Worm (Caenorhabditis elegans) whole organism, L4/young adult: ENCODE measurements around the gene C04A2.15.

ENCODE experiments used
- W03F9.2 ChIP-seq: fragments of 150-350 bp; optimal IDR thresholded peaks from 2 replicates; lab custom pipeline; 2014; ENCODE audit warnings: missing biosample characterization, missing genetic modification characterization
- dao-5 ChIP-seq: sonication (generic microtip); optimal IDR thresholded peaks from 2 replicates; lab custom pipeline; 2016; ENCODE audit warnings: missing genotype, missing genetic modification characterization, moderate library complexity, missing compliant biosample characterization
- him-1 ChIP-seq: sonication (generic microtip); optimal IDR thresholded peaks from 2 replicates; lab custom pipeline; 2016; ENCODE audit warnings: missing genotype, missing genetic modification reagents, missing genetic modification characterization, missing compliant biosample characterization

The C04A2.15 gene

DNA sequence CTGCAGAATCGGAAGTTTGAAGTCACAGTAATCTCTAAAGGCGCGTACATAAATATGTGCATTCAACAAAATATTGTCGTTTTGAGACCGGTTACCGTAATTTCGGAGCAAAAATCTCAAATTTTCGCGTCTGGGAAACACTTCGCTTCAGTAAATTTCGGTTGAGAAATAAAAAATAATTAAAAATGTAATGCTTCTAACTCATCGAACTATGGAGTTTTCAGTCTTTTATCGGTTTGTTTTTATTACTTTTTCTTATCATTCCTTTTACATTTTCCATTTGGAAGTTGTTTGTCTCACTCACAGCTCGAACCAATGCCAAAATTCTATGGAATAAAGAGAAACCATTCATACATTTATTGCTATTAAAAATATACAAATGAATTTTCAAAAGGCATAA lies 36.2 kb downstream of the C04A2.15 start:
- TF ChIP-seq dao-5 (tag; lab: Kevin White, UChicago) (no peak), him-1 (tag; lab: Kevin White, UChicago) (peak; percentile 11), W03F9.2 (tag; lab: Kevin White, UChicago) (peak; percentile 37)

DNA sequence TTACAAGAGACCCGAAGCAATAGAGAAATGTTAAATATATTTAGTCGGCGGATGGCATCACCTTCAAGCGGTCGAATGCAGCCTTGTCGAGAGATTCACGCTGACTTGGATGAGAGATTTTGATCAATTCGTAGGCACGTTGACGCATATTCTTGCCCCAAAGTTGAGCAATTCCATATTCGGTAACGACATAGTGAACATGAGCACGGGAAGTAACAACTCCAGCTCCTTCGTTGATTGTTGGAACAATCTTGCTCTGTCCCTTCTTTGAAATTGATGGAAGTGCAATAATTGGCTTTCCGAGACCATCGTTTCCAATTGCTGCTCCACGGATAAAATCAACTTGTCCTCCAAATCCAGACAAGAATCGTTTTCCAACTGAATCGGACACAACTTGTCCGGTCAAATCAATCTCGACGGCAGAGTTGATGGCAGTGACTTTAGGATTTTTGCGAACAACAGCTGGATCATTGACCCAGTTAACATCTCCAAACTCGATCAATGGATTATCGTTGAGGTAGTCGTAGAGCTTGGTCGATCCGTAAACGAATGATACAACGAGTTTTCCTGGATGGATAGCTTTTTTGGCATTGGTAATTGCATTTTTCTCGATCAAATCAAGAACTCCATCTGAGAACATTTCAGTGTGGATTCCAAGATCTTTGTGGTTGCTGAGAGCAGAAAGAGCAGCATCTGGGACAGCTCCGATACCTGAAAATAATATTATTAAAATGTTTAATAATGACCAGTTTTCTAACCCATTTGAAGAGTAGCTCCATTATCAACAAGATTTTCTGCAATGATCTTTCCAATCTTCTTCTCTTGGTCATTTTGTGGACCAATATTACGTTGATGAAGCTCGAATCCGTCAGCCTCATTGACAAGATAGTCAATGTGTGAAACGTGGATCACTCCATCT lies 36.9 kb downstream of the C04A2.15 start:
- TF ChIP-seq dao-5 (tag; lab: Kevin White, UChicago), result no peak
- no peak for TF ChIP-seq him-1 (tag; lab: Kevin White, UChicago)
- TF ChIP-seq W03F9.2 (tag; lab: Kevin White, UChicago), result no peak

DNA sequence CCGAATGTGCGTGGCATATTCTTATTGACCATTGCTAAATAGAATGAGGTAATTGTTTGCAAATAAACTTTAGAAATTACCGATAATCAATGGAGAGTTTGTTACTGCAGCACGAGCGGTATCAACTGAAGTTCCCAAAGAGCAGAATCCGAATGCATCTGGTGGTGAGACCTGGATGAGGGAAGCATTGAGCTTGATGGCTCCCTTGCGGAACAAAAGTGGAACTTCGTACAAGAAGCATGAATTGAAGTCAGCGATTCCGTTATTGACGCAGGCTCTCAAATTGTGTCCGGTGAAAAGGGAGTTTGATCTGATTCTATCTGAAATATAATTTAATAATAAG lies 37.5 kb downstream of the C04A2.15 start:
- TF ChIP-seq W03F9.2 (tag; lab: Kevin White, UChicago), result no peak
- no peak for TF ChIP-seq dao-5 (tag; lab: Kevin White, UChicago)
- no peak for TF ChIP-seq him-1 (tag; lab: Kevin White, UChicago)

DNA sequence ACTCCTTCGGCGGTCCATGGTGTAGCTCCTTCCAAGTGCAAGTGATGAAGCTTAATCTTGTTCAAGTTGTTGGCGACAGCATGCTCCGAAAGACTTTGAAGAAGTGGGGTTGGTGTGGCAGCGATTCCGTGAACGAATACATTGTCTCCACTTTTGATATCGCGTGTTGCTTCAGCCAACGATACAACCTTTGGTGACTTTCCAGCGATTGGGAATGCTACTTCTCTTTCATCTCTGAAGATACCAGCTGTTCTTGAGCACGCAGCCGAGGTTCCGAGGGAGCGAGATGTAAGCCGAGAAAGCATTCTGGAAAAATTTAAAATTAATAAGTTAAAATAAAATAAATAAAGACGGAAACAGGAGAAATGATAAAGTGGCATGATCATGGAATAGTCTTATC lies 38.1 kb downstream of the C04A2.15 start, which contains the start of gene acer-1:
Gene acer-1 (minus strand): TSS at position 306 of the 400 bp plus-strand sequence.
- no peak for TF ChIP-seq W03F9.2 (tag; lab: Kevin White, UChicago)

DNA sequence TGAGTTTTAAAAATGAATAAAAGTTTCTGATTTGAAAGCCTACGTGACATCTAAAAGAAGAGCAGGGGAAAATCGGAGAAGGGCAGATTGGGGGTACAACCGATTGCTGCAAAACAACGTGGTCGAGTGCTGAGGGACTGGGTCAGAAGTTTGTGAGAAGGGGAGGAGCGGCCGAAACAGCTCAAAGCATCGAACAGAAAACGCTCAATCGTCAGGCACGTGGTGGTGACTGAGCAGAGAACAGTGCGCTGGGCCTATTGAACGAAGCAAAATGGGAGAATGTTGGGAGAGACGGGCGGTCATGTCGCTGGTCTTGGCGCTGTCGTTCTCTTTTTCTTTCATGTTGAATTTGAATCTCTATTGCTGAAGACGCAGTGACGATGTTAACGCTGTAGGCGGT lies 39.1 kb downstream of the C04A2.15 start:
- TF ChIP-seq W03F9.2 (tag; lab: Kevin White, UChicago) (no peak), dao-5 (tag; lab: Kevin White, UChicago) (no peak), him-1 (tag; lab: Kevin White, UChicago) (no peak)

DNA sequence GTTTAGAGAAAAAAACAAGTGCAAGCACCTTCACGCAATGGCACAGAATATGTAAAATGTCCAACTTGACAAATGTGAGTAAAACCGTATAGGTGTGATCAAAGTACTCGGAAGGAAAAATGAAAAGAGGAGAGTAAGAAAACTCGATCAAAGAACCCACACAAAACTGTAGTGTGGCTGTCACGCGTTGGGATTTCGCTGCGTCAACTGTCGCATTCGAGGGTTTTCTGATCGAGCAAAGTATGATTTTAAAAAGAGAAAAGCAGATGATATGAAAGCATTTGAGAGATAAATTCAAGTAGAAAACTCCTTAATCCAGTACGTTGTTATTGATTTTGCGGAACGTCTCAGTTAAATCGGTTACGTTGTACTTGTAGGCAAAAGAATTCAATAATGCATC lies 39.8 kb downstream of the C04A2.15 start:
- TF ChIP-seq W03F9.2 (tag; lab: Kevin White, UChicago) (no peak), him-1 (tag; lab: Kevin White, UChicago) (no peak), dao-5 (tag; lab: Kevin White, UChicago) (no peak)

DNA sequence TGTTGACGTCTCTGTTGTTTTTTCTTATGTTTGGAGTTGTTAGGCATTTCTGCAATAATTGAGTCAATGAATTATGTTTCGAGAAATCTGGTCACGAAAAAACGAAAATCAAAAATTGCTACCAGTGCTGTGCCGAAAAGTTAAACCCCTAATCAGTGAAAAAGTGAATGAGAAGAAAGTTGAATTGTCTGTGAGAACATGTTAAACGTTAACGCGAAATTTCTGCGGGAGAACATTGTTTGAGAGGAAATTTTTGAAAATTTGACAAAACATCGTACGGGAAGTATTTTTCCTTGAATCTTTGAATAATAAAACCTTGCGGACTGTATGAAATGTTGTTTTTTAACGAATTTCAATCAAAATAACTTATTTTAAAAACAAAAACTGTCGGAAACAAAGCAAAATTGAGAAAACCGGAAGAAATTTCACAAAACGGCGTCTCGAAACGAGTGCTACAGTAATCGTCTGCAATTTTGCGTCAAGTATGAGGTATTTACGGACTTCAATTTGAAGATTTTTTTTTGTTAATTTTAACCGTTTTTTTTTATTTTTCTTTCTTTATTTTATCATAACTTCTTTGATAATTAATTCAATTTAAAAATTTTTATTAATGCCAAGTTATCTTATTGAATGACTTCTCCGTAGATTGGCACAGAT lies 41.7 kb downstream of the C04A2.15 start, which contains the start of gene adal-1:
Gene adal-1 (minus strand): TSS at position 51 of the 657 bp plus-strand sequence.
- TF ChIP-seq dao-5 (tag; lab: Kevin White, UChicago) (no peak), W03F9.2 (tag; lab: Kevin White, UChicago) (no peak), him-1 (tag; lab: Kevin White, UChicago) (no peak)

DNA sequence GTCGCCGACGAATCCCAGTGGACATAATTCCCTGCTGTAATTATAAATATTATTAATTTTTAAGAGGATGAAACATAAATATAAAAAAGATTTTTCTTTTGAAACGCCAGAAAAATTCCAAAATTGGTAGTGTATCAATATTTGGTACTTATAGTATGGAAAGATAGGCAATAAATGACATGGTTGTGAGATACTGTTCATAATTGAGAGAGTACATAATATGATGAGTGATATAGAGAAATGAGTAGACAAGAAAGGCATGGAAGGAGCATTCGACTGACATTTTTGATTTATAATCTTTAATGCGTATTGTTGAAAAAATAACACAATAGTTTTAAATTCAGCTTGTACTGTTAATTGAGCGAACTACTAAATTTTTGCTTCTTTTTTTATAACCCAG lies 45.5 kb downstream of the C04A2.15 start, which contains the start of gene C44B7.11:
Gene C44B7.11 (minus strand): TSS at position 34 of the 400 bp plus-strand sequence.
- TF ChIP-seq dao-5 (tag; lab: Kevin White, UChicago) (no peak), W03F9.2 (tag; lab: Kevin White, UChicago) (no peak), him-1 (tag; lab: Kevin White, UChicago) (no peak)

DNA sequence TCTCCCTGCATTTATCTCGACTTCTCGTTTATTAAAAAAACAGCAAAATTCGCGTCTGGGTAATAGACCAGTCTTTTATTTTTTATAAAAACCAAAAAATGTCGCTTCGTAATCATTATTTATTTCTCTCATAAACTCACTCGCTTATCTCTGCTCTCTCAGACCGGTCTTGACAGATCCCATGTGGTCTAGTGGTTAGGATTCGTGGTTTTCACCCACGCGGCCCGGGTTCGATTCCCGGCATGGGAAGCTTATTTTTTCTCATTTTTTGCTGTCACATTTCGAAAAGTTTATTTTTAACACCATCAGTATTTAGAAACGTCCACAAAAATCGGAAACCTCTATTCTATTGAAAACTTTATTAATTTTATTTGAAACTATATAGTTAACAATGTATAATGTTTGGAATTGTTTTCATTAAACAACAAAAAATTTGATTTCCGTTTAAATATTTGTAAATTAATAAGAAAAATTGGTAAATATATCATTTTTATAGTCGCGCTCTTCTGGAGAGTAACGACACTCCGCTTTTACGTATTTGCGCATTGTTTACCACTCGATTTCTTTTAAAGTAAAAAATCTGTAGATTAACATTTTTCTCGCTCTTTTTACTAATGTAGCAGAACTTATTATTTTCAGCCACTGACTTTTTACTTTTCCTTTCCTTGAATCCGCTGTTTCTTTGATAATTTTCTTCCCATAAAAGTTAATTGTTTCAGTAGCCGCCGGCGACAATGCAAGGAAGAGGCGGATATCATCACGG lies 46.2 kb downstream of the C04A2.15 start, which contains the start of gene hrpl-1:
Gene hrpl-1 (plus strand): TSS at position 713 of the 763 bp plus-strand sequence.
- TF ChIP-seq W03F9.2 (tag; lab: Kevin White, UChicago) (no peak), dao-5 (tag; lab: Kevin White, UChicago) (no peak), him-1 (tag; lab: Kevin White, UChicago) (no peak)

DNA sequence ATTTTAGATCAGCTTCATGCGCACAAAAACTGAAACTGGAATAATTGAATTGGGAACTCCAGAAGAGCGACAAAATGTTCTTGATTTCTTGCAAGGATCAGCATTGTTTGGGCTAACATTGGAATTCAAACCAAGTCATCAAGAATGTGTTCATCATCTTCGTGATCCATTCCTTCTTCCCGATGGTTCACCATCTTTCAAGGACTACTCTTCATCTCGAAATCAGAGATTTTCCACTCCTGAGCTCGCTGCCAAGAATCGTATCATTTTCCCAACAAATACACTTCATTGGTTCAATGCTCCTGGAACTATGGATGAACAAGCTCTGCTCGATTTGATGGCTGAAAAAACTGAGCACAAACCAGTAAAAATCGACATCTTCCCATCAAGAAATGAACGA lies 48.7 kb downstream of the C04A2.15 start:
- TF ChIP-seq him-1 (tag; lab: Kevin White, UChicago), result no peak
- TF ChIP-seq dao-5 (tag; lab: Kevin White, UChicago), result no peak
- TF ChIP-seq W03F9.2 (tag; lab: Kevin White, UChicago), result no peak

DNA sequence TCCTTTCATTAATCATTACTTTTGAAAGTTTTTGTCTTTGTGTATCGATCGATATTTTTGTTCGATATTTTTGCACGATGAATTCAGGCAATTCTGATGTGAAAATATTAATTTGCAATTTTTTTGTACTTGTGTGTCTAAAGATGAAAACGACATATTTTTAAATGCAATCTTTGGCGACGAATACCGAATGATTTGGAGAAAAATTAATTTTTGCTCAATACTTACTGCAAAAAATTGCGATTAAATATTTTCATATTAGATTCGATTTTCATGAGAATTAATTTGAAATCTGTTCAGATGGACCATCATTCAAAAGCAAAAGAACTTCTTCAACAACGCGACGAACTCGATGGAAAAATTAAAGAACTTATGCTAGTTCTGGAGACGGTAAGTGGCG lies 49.8 kb downstream of the C04A2.15 start, which contains the start of gene psmd-9:
Gene psmd-9 (plus strand): TSS at position 301 of the 400 bp plus-strand sequence.
- TF ChIP-seq dao-5 (tag; lab: Kevin White, UChicago), result no peak
- no peak for TF ChIP-seq him-1 (tag; lab: Kevin White, UChicago)
- no peak for TF ChIP-seq W03F9.2 (tag; lab: Kevin White, UChicago)
